Worm (Caenorhabditis elegans) whole organism, L4 larva: ENCODE results near the gene F22H10.1.

Experiments used
- D1046.2 ChIP-seq: fragments of 200-800 bp; sonication (Bioruptor generic); IDR thresholded peaks from 2 replicates; pipeline ENCODE4 v1.3.6; 2022; ENCODE audit warnings: missing genetic modification characterization, missing compliant biosample characterization
- ZK546.5 ChIP-seq, 2 experiments: sonication (generic microtip); optimal IDR thresholded peaks; 2 replicates each; lab custom pipeline; 2017; ENCODE audit warnings: missing biosample characterization in 2 of 2, missing genetic modification characterization in 2 of 2
- aha-1 ChIP-seq: fragments of 150-350 bp; peaks from one replicate; lab custom pipeline; 2014; ENCODE audit warnings: missing biosample characterization, missing genetic modification characterization
- ceh-62 ChIP-seq: sonication (generic microtip); optimal IDR thresholded peaks from 2 replicates; lab custom pipeline; 2017; ENCODE audit warnings: missing biosample characterization, missing genetic modification characterization
- ces-1 ChIP-seq: fragments of 150-350 bp; sonication (generic microtip); optimal IDR thresholded peaks from 4 replicates; lab custom pipeline; 2014; ENCODE audit warnings: missing biosample characterization, missing genetic modification reagents, missing genetic modification characterization
- ctbp-1 ChIP-seq: fragments of 200-800 bp; sonication (Bioruptor generic); IDR thresholded peaks from 2 replicates; pipeline ENCODE4 v1.3.6; 2022; ENCODE audit warnings: missing genetic modification reagents, missing genetic modification characterization, missing compliant biosample characterization
- daf-16 ChIP-seq, 3 experiments: sonication (generic microtip); optimal IDR thresholded peaks; 2 replicates each; lab custom pipeline; 2016 to 2017; ENCODE audit warnings: missing genetic modification characterization in 3 of 3, missing genetic modification reagents in 3 of 3, mild to moderate bottlenecking in 2 of 3, missing compliant biosample characterization in 2 of 3, missing biosample characterization in 1 of 3, moderate library complexity in 1 of 3
- dmd-6 ChIP-seq: fragments of 200-800 bp; sonication (Bioruptor generic); IDR thresholded peaks from 2 replicates; pipeline ENCODE4 v1.3.6; 2022; ENCODE audit warnings: missing genetic modification reagents, missing genetic modification characterization, missing compliant biosample characterization
- dmd-8 ChIP-seq: fragments of 200-800 bp; sonication (Bioruptor generic); IDR thresholded peaks from 2 replicates; pipeline ENCODE4 v1.3.6; 2022; ENCODE audit warnings: missing genetic modification characterization, missing compliant biosample characterization
- duxl-1 ChIP-seq: sonication (generic microtip); optimal IDR thresholded peaks from 2 replicates; lab custom pipeline; 2016; ENCODE audit warnings: mild to moderate bottlenecking, missing genetic modification characterization, moderate library complexity, missing compliant biosample characterization; ENCODE audit not compliant: poor library complexity
- dve-1 ChIP-seq: sonication (generic microtip); optimal IDR thresholded peaks from 2 replicates; lab custom pipeline; 2017; ENCODE audit warnings: antibody characterized with exemption, mild to moderate bottlenecking, missing genetic modification characterization, missing compliant biosample characterization; ENCODE audit not compliant: insufficient read depth
- egl-27 ChIP-seq: sonication (generic microtip); optimal IDR thresholded peaks from 3 replicates; lab custom pipeline; 2017; ENCODE audit warnings: missing biosample characterization, missing genetic modification reagents, missing genetic modification characterization
- egl-43 ChIP-seq: fragments of 200-800 bp; sonication (Bioruptor generic); IDR thresholded peaks from 2 replicates; pipeline ENCODE4 v1.3.6; 2022; ENCODE audit warnings: missing genetic modification reagents, missing genetic modification characterization, missing compliant biosample characterization
- gei-8 ChIP-seq: fragments of 200-800 bp; sonication (Bioruptor generic); optimal IDR thresholded peaks from 2 replicates; lab custom pipeline; 2018; ENCODE audit warnings: mild to moderate bottlenecking, missing genetic modification characterization, missing compliant biosample characterization
- hif-1 ChIP-seq, 2 experiments: sonication (generic microtip); optimal IDR thresholded peaks; 2 replicates each; lab custom pipeline; 2016 to 2017; ENCODE audit warnings: missing compliant biosample characterization in 2 of 2, missing genetic modification characterization in 2 of 2, missing genetic modification reagents in 2 of 2, missing genotype in 2 of 2, mild to moderate bottlenecking in 1 of 2
- hlh-11 ChIP-seq: fragments of 200-800 bp; sonication (Bioruptor generic); optimal IDR thresholded peaks from 2 replicates; lab custom pipeline; 2018; ENCODE audit warnings: mild to moderate bottlenecking, missing genetic modification characterization, missing compliant biosample characterization
- jun-1 ChIP-seq: fragments of 150-350 bp; optimal IDR thresholded peaks from 2 replicates; lab custom pipeline; 2014; ENCODE audit warnings: missing biosample characterization, missing genetic modification reagents, missing genetic modification characterization
- lin-15B ChIP-seq: fragments of 150-350 bp; sonication (generic microtip); optimal IDR thresholded peaks from 3 replicates; lab custom pipeline; 2014; ENCODE audit warnings: missing biosample characterization, missing genetic modification characterization
- lir-3 ChIP-seq: sonication (generic microtip); optimal IDR thresholded peaks from 2 replicates; lab custom pipeline; 2016; ENCODE audit warnings: mild to moderate bottlenecking, missing genetic modification characterization, missing compliant biosample characterization
- lsy-2 ChIP-seq, 2 experiments: fragments of 150-350 bp in 1 of 2; sonication (generic microtip) in 1 of 2; optimal IDR thresholded peaks; 2 replicates each; lab custom pipeline; 2014 to 2017; ENCODE audit warnings: missing biosample characterization in 2 of 2, missing genetic modification characterization in 2 of 2
- madf-9 ChIP-seq: fragments of 200-800 bp; sonication (Bioruptor generic); conservative IDR thresholded peaks from 2 replicates; pipeline ENCODE4 v1.3.6; 2022; ENCODE audit warnings: missing genetic modification reagents, missing genetic modification characterization, missing compliant biosample characterization
- mdt-29 ChIP-seq: fragments of 200-800 bp; sonication (Bioruptor generic); IDR thresholded peaks from 2 replicates; pipeline ENCODE4 v1.3.6; 2022; ENCODE audit warnings: missing genetic modification reagents, missing genetic modification characterization, missing compliant biosample characterization
- mxl-3 ChIP-seq: fragments of 200-800 bp; sonication (Bioruptor generic); optimal IDR thresholded peaks from 2 replicates; lab custom pipeline; 2018; ENCODE audit warnings: mild to moderate bottlenecking, missing genetic modification characterization, missing compliant biosample characterization
- nhr-11 ChIP-seq: fragments of 150-350 bp; optimal IDR thresholded peaks from 2 replicates; lab custom pipeline; 2014; ENCODE audit warnings: missing biosample characterization, missing genetic modification characterization
- nhr-41 ChIP-seq: fragments of 200-800 bp; sonication (Bioruptor generic); IDR thresholded peaks from 2 replicates; pipeline ENCODE4 v1.3.6; 2022; ENCODE audit warnings: missing genetic modification reagents, missing genetic modification characterization, missing compliant biosample characterization
- nhr-42 ChIP-seq: fragments of 200-800 bp; sonication (Bioruptor generic); IDR thresholded peaks from 2 replicates; pipeline ENCODE4 v1.3.6; 2022; ENCODE audit warnings: missing genetic modification characterization, missing compliant biosample characterization
- nhr-48 ChIP-seq: sonication (generic microtip); optimal IDR thresholded peaks from 2 replicates; lab custom pipeline; 2016; ENCODE audit warnings: mild to moderate bottlenecking, missing genetic modification characterization, missing compliant biosample characterization
- pha-4 ChIP-seq, 2 experiments: fragments of 150-350 bp in 1 of 2; fragments of 200-800 bp in 1 of 2; sonication (Bioruptor generic) in 1 of 2; IDR thresholded peaks in 1 of 2; optimal IDR thresholded peaks in 1 of 2; 2 replicates each; pipeline versions ENCODE4 v1.3.6 to Lab custom; 2014 to 2022; ENCODE audit warnings: missing genetic modification characterization in 2 of 2, missing genetic modification reagents in 2 of 2, missing biosample characterization in 1 of 2, missing compliant biosample characterization in 1 of 2
- php-3 ChIP-seq: fragments of 200-800 bp; sonication (Bioruptor generic); IDR thresholded peaks from 2 replicates; pipeline ENCODE4 v1.3.6; 2022; ENCODE audit warnings: missing genetic modification reagents, missing genetic modification characterization, missing compliant biosample characterization
- rbr-2 ChIP-seq: sonication (generic microtip); optimal IDR thresholded peaks from 2 replicates; lab custom pipeline; 2016; ENCODE audit warnings: missing genotype, missing genetic modification characterization, missing compliant biosample characterization
- set-16 ChIP-seq: fragments of 200-800 bp; sonication (Bioruptor generic); IDR thresholded peaks from 2 replicates; pipeline ENCODE4 v1.3.6; 2022; ENCODE audit warnings: missing genetic modification reagents, missing genetic modification characterization, missing compliant biosample characterization
- skn-1 ChIP-seq: fragments of 150-350 bp; optimal IDR thresholded peaks from 2 replicates; lab custom pipeline; 2014; ENCODE audit warnings: missing biosample characterization, missing genetic modification characterization
- snpc-1.2 ChIP-seq: fragments of 200-800 bp; sonication (Bioruptor generic); IDR thresholded peaks from 2 replicates; pipeline ENCODE4 v1.3.6; 2022; ENCODE audit warnings: missing genetic modification reagents, missing genetic modification characterization, missing compliant biosample characterization
- tag-97 ChIP-seq: fragments of 200-800 bp; sonication (Bioruptor generic); IDR thresholded peaks from 2 replicates; pipeline ENCODE4 v1.3.6; 2022; ENCODE audit warnings: missing genetic modification characterization, missing compliant biosample characterization
- zag-1 ChIP-seq: fragments of 150-350 bp; optimal IDR thresholded peaks from 2 replicates; lab custom pipeline; 2014; ENCODE audit warnings: missing biosample characterization, missing genetic modification characterization
- zfp-2 ChIP-seq: sonication (generic microtip); optimal IDR thresholded peaks from 2 replicates; lab custom pipeline; 2016; ENCODE audit warnings: mild to moderate bottlenecking, missing genetic modification characterization, missing compliant biosample characterization
- zip-11 ChIP-seq: fragments of 200-800 bp; sonication (Bioruptor generic); IDR thresholded peaks from 2 replicates; pipeline ENCODE4 v1.3.6; 2022; ENCODE audit warnings: missing genetic modification characterization, missing compliant biosample characterization

F22H10.1 gene

DNA sequence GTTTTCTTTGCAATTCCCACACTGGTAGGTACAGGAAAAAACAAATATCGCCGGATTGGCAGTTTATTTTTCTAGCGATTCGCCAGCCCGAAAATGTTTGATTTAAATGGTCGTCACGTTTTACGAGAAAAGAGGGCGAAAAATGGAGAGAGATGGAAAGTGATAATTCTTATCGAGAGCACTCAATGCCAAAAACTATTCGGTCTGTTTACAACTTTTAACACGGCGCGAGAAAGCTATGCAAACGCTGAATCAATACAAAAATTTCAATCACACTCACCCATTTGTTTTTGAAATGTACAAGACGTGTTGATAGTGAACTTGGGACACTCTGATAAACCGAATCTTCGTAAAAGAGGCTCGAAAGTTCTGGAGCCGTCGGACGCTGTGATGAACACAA lies 29.6 kb upstream of the F22H10.1 start (continued):
- TF ChIP-seq gei-8 (no peak), dve-1 (tag; lab: Kevin White, UChicago) (peak; percentile 71), set-16 (no peak), dmd-8 (no peak), egl-27 (tag; lab: Kevin White, UChicago) (no peak), hif-1 (tag; optimal IDR thresholded peaks at IDR 0.05; lab: Kevin White, UChicago) (no peak), D1046.2 (GFP tag; lab: Robert Waterston, UW) (no peak), zfp-2 (no peak), tag-97 (no peak), lir-3 (tag; lab: Kevin White, UChicago) (no peak), ZK546.5 (tag; optimal IDR thresholded peaks at IDR 0.05; lab: Kevin White, UChicago) (no peak), pha-4 (GFP tag; IDR thresholded peaks at IDR 0.05; lab: Robert Waterston, UW) (no peak), pha-4 (tag; optimal IDR thresholded peaks at IDR 0.05; lab: Kevin White, UChicago) (no peak), dmd-6 (GFP tag; lab: Robert Waterston, UW) (peak; percentile 53; the same call in 1 of the 2 replicates), nhr-11 (tag; lab: Kevin White, UChicago) (no peak), ces-1 (GFP tag; lab: Kevin White, UChicago) (no peak), nhr-42 (GFP tag; lab: Robert Waterston, UW) (no peak), hlh-11 (tag; lab: Kevin White, UChicago) (peak; percentile 61), rbr-2 (no peak), madf-9 (GFP tag; lab: Robert Waterston, UW) (no peak), egl-43 (no peak), duxl-1 (tag; lab: Kevin White, UChicago) (no peak), nhr-41 (no peak), lin-15B (tag; lab: Kevin White, UChicago) (no peak), skn-1 (no peak), snpc-1.2 (GFP tag; lab: Robert Waterston, UW) (no peak), mxl-3 (no peak), jun-1 (tag; lab: Kevin White, UChicago) (no peak), nhr-48 (tag; lab: Kevin White, UChicago) (no peak), zag-1 (tag; lab: Kevin White, UChicago) (no peak), php-3 (GFP tag; lab: Robert Waterston, UW) (peak; percentile 70; the same call in 1 of the 2 replicates)
- TF ChIP-seq, all 104 proteins: peak for 10

DNA sequence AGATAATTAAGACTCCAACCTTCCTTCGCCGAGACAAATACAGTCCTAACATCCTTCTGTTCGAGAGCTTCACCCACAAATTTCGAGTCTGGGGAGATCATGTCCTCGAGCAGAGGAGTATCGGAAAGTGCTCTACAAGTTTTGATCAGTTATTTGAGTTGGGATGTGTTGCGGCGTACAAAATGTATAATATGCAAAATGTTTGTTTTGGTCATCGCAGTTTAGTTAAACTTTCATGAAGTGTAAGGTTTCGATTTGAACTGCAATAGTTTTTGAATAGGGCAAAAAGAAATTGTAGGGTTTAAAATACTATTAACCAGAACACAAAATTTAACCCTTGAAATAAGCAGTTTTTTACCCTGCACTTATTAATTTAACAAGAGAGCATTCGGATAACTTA lies 27.6 kb upstream of the F22H10.1 start, which contains the start of gene tag-343:
tag-343 (minus strand) TSS at position 101 of the 400 bp plus-strand sequence.
- TF ChIP-seq ctbp-1 (GFP tag; lab: Robert Waterston, UW): no peak
- no peak for TF ChIP-seq aha-1
- no peak for TF ChIP-seq ceh-62 (tag; lab: Kevin White, UChicago)
- no peak for TF ChIP-seq zip-11 (GFP tag; lab: Robert Waterston, UW)
- TF ChIP-seq lsy-2 (tag; optimal IDR thresholded peaks at IDR 0.05; lab: Kevin White, UChicago): no peak
- TF ChIP-seq, all 104 proteins: peak for 0

DNA sequence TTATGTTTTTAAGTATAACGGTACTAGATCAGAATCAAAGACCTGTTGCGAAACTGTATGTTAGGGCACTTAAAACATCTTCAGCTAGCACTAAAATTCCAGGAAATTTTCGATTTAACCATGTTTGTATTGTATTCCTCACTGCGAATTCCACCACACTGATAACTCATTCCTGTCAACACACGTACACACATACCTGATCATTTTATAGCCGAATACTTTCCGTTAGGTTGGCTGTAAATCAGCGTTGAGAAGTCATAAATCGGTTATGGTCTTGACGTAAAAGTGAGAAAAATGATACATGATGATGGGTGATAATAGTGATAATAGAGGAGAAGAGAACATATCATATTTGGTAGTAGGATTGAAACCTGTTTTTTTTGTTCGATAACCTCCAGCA lies 26.5 kb upstream of the F22H10.1 start:
- TF ChIP-seq php-3 (GFP tag; lab: Robert Waterston, UW) (peak; percentile 75), mdt-29 (no peak), duxl-1 (tag; lab: Kevin White, UChicago) (no peak), daf-16 (GFP tag; optimal IDR thresholded peaks at IDR 0.05; lab: Kevin White, UChicago) (no peak), daf-16 (tag; optimal IDR thresholded peaks at IDR 0.05; lab: Kevin White, UChicago) (peak; percentile 55)
